Worm (Caenorhabditis elegans) whole organism, midembryonic: Measurements from ENCODE around the gene glt-1.

Source experiments
- T22C8.4 ChIP-seq: fragments of 200-800 bp; sonication (Bioruptor generic); IDR thresholded peaks from 2 replicates; pipeline ENCODE4 v1.3.6; 2022; ENCODE audit warnings: missing genetic modification characterization, missing compliant biosample characterization
- cog-1 ChIP-seq: sonication (generic microtip); optimal IDR thresholded peaks from 2 replicates; lab custom pipeline; 2016; ENCODE audit warnings: missing genetic modification characterization, missing compliant biosample characterization
- flt-1 ChIP-seq: fragments of 200-800 bp; sonication (Bioruptor generic); IDR thresholded peaks from 2 replicates; pipeline ENCODE4 v1.3.6; 2022; ENCODE audit warnings: missing genetic modification characterization, missing compliant biosample characterization
- klf-2 ChIP-seq: fragments of 200-800 bp; sonication (Bioruptor generic); conservative IDR thresholded peaks from 2 replicates; pipeline ENCODE4 v1.3.6; 2022; ENCODE audit warnings: missing genetic modification reagents, missing genetic modification characterization, missing compliant biosample characterization
- med-1 ChIP-seq: sonication (generic microtip); optimal IDR thresholded peaks from 2 replicates; lab custom pipeline; 2017; ENCODE audit warnings: missing genetic modification characterization, mild to moderate bottlenecking, missing compliant biosample characterization, antibody characterized with exemption, missing genetic modification reagents; ENCODE audit not compliant: insufficient read depth
- ref-1 ChIP-seq: fragments of 200-800 bp; sonication (Bioruptor generic); conservative IDR thresholded peaks from 2 replicates; pipeline ENCODE4 v1.3.6; 2022; ENCODE audit warnings: missing genetic modification reagents, missing genetic modification characterization, missing compliant biosample characterization
- tab-1 ChIP-seq: fragments of 200-800 bp; sonication (Bioruptor generic); IDR thresholded peaks from 2 replicates; pipeline ENCODE4 v1.3.6; 2022; ENCODE audit warnings: missing genetic modification characterization, missing compliant biosample characterization
- ztf-23 ChIP-seq: fragments of 200-800 bp; sonication (Bioruptor generic); IDR thresholded peaks from 2 replicates; pipeline ENCODE4 v1.3.6; 2022; ENCODE audit warnings: missing genetic modification reagents, missing genetic modification characterization, missing compliant biosample characterization
- ztf-29 ChIP-seq: fragments of 200-800 bp; sonication (Bioruptor generic); IDR thresholded peaks from 2 replicates; pipeline ENCODE4 v1.3.6; 2022; ENCODE audit warnings: missing genetic modification reagents, missing genetic modification characterization, missing compliant biosample characterization

- TF ChIP-seq ztf-23 (no peak), ztf-29 (no peak), flt-1 (no peak), cog-1 (tag; lab: Kevin White, UChicago) (no peak), tab-1 (GFP tag; lab: Robert Waterston, UW) (no peak), klf-2 (GFP tag; lab: Robert Waterston, UW) (no peak), med-1 (GFP tag; lab: Kevin White, UChicago) (no peak), ref-1 (GFP tag; lab: Robert Waterston, UW) (no peak), T22C8.4 (no peak)
Measured at ce11 chrX:3507214-3507613, 11.4 kb downstream of the glt-1 start.
